Worm (Caenorhabditis elegans) whole organism, L1 larva: ENCODE results near the gene cyp-14A4.

Experiments used
- C16A3.4 ChIP-seq: fragments of 150-350 bp; optimal IDR thresholded peaks from 2 replicates; lab custom pipeline; 2014; ENCODE audit warnings: missing biosample characterization, missing genetic modification characterization
- C34B4.2 ChIP-seq: sonication (generic microtip); optimal IDR thresholded peaks from 2 replicates; lab custom pipeline; 2017; ENCODE audit warnings: mild to moderate bottlenecking, missing genetic modification characterization, missing compliant biosample characterization
- aha-1 ChIP-seq: fragments of 150-350 bp; optimal IDR thresholded peaks from 2 replicates; lab custom pipeline; 2014; ENCODE audit warnings: missing biosample characterization, missing genetic modification characterization
- aly-2 ChIP-seq: fragments of 150-350 bp; optimal IDR thresholded peaks from 2 replicates; lab custom pipeline; 2014; ENCODE audit warnings: missing biosample characterization, missing genetic modification characterization
- ceh-82 ChIP-seq, 3 experiments: fragments of 150-350 bp in 1 of 3; sonication (generic microtip) in 2 of 3; optimal IDR thresholded peaks; 2 replicates each; lab custom pipeline; 2014 to 2017; ENCODE audit warnings: missing biosample characterization in 3 of 3, missing genetic modification characterization in 3 of 3
- ceh-88 ChIP-seq: fragments of 200-800 bp; sonication (Bioruptor generic); IDR thresholded peaks from 2 replicates; pipeline ENCODE4 v1.3.6; 2022; ENCODE audit warnings: missing genetic modification characterization, missing compliant biosample characterization
- ces-1 ChIP-seq: fragments of 150-350 bp; optimal IDR thresholded peaks from 2 replicates; lab custom pipeline; 2014; ENCODE audit warnings: missing biosample characterization, missing genetic modification reagents, missing genetic modification characterization
- dpl-1 ChIP-seq, 3 experiments: fragments of 150-350 bp in 2 of 3; sonication (generic microtip) in 1 of 3; optimal IDR thresholded peaks; 2 replicates each; lab custom pipeline; 2014 to 2017; ENCODE audit warnings: missing biosample characterization in 3 of 3, missing genetic modification characterization in 3 of 3, missing genetic modification reagents in 3 of 3
- efl-1 ChIP-seq, 4 experiments: fragments of 150-350 bp; optimal IDR thresholded peaks in 3 of 4; peaks in 1 of 4; 1 replicate in 1 of 4; 2 replicates in 3 of 4; lab custom pipeline; 2014; ENCODE audit warnings: missing biosample characterization in 2 of 4, missing genetic modification characterization in 2 of 4, missing genetic modification reagents in 2 of 4
- egl-13 ChIP-seq: sonication (generic microtip); optimal IDR thresholded peaks from 2 replicates; lab custom pipeline; 2016; ENCODE audit warnings: missing genotype, missing genetic modification reagents, missing genetic modification characterization, missing compliant biosample characterization
- egl-27 ChIP-seq, 2 experiments: fragments of 150-350 bp in 1 of 2; sonication (generic microtip); optimal IDR thresholded peaks; 3 replicates each; lab custom pipeline; 2017 to 2018; ENCODE audit warnings: missing biosample characterization in 2 of 2, missing genetic modification characterization in 2 of 2, missing genetic modification reagents in 2 of 2
- fkh-10 ChIP-seq: sonication (generic microtip); optimal IDR thresholded peaks from 2 replicates; lab custom pipeline; 2017; ENCODE audit warnings: missing biosample characterization, missing genetic modification reagents, missing genetic modification characterization
- fos-1 ChIP-seq: fragments of 150-350 bp; optimal IDR thresholded peaks from 2 replicates; lab custom pipeline; 2014; ENCODE audit warnings: missing biosample characterization, missing genetic modification characterization
- grh-1 ChIP-seq: fragments of 200-800 bp; sonication (Bioruptor generic); IDR thresholded peaks from 2 replicates; pipeline ENCODE4 v1.3.6; 2022; ENCODE audit warnings: missing genetic modification reagents, missing genetic modification characterization, missing compliant biosample characterization
- hlh-17 ChIP-seq: fragments of 200-800 bp; sonication (Bioruptor generic); optimal IDR thresholded peaks from 2 replicates; lab custom pipeline; 2018; ENCODE audit warnings: missing genetic modification characterization, mild to moderate bottlenecking, missing compliant biosample characterization, moderate library complexity, borderline replicate concordance
- hlh-4 ChIP-seq: sonication (generic microtip); optimal IDR thresholded peaks from 2 replicates; lab custom pipeline; 2016; ENCODE audit warnings: mild to moderate bottlenecking, missing genetic modification characterization, missing compliant biosample characterization
- hpl-2 ChIP-seq: fragments of 150-350 bp; optimal IDR thresholded peaks from 2 replicates; lab custom pipeline; 2014; ENCODE audit warnings: missing biosample characterization, missing genetic modification reagents, missing genetic modification characterization
- irx-1 ChIP-seq: sonication (generic microtip); optimal IDR thresholded peaks from 2 replicates; lab custom pipeline; 2016; ENCODE audit warnings: missing genetic modification characterization, missing compliant biosample characterization
- lin-13 ChIP-seq: fragments of 150-350 bp; optimal IDR thresholded peaks from 2 replicates; lab custom pipeline; 2014; ENCODE audit warnings: missing biosample characterization, missing genetic modification reagents, missing genetic modification characterization
- lin-14 ChIP-seq: fragments of 200-800 bp; sonication (Bioruptor generic); optimal IDR thresholded peaks from 2 replicates; lab custom pipeline; 2018; ENCODE audit warnings: mild to moderate bottlenecking, missing genetic modification characterization, moderate library complexity, missing compliant biosample characterization
- lin-39 ChIP-seq: fragments of 150-350 bp; optimal IDR thresholded peaks from 2 replicates; lab custom pipeline; 2014; ENCODE audit warnings: missing biosample characterization, missing genetic modification reagents, missing genetic modification characterization
- lir-3 ChIP-seq: sonication (generic microtip); optimal IDR thresholded peaks from 2 replicates; lab custom pipeline; 2016; ENCODE audit warnings: mild to moderate bottlenecking, missing genetic modification characterization, moderate library complexity, missing compliant biosample characterization; ENCODE audit not compliant: poor library complexity
- lsy-2 ChIP-seq, 2 experiments: fragments of 150-350 bp; optimal IDR thresholded peaks; 2 replicates each; lab custom pipeline; 2014; ENCODE audit warnings: missing biosample characterization in 2 of 2, missing genetic modification characterization in 2 of 2
- mab-9 ChIP-seq: fragments of 200-800 bp; sonication (Bioruptor generic); IDR thresholded peaks from 2 replicates; pipeline ENCODE4 v1.3.6; 2022; ENCODE audit warnings: missing genetic modification reagents, missing genetic modification characterization, missing compliant biosample characterization
- mef-2 ChIP-seq: fragments of 150-350 bp; optimal IDR thresholded peaks from 2 replicates; lab custom pipeline; 2014; ENCODE audit warnings: missing biosample characterization, missing genetic modification characterization
- nhr-237 ChIP-seq: fragments of 150-350 bp; optimal IDR thresholded peaks from 2 replicates; lab custom pipeline; 2014; ENCODE audit warnings: missing biosample characterization, missing genetic modification characterization
- nhr-28 ChIP-seq: fragments of 150-350 bp; optimal IDR thresholded peaks from 2 replicates; lab custom pipeline; 2014; ENCODE audit warnings: missing biosample characterization, missing genetic modification characterization
- nhr-71 ChIP-seq: sonication (generic microtip); optimal IDR thresholded peaks from 2 replicates; lab custom pipeline; 2016; ENCODE audit warnings: mild to moderate bottlenecking, missing genetic modification characterization, moderate library complexity, missing compliant biosample characterization
- nhr-84 ChIP-seq: sonication (generic microtip); optimal IDR thresholded peaks from 2 replicates; lab custom pipeline; 2017; ENCODE audit warnings: missing biosample characterization, missing genetic modification characterization
- nhr-85 ChIP-seq: sonication (generic microtip); peaks from one replicate; lab custom pipeline; 2016; ENCODE audit warnings: missing genetic modification characterization, inconsistent platforms, missing compliant biosample characterization
- nhr-90 ChIP-seq: sonication (generic microtip); optimal IDR thresholded peaks from 2 replicates; lab custom pipeline; 2016; ENCODE audit warnings: mild to moderate bottlenecking, missing genetic modification characterization, missing compliant biosample characterization; ENCODE audit not compliant: poor library complexity
- pag-3 ChIP-seq: sonication (generic microtip); optimal IDR thresholded peaks from 2 replicates; lab custom pipeline; 2017; ENCODE audit warnings: missing genetic modification characterization, mild to moderate bottlenecking, missing compliant biosample characterization, antibody characterized with exemption, borderline replicate concordance; ENCODE audit not compliant: insufficient read depth
- pax-3 ChIP-seq: fragments of 200-800 bp; sonication (Bioruptor generic); optimal IDR thresholded peaks from 2 replicates; lab custom pipeline; 2018; ENCODE audit warnings: mild to moderate bottlenecking, missing genetic modification characterization, moderate library complexity, missing compliant biosample characterization
- pqm-1 ChIP-seq: sonication (generic microtip); optimal IDR thresholded peaks from 3 replicates; lab custom pipeline; 2017; ENCODE audit warnings: missing biosample characterization, missing genetic modification characterization
- rnt-1 ChIP-seq: sonication (generic microtip); optimal IDR thresholded peaks from 2 replicates; lab custom pipeline; 2016; ENCODE audit warnings: mild to moderate bottlenecking, missing genetic modification characterization, moderate library complexity, missing compliant biosample characterization
- skn-1 ChIP-seq: fragments of 150-350 bp; optimal IDR thresholded peaks from 2 replicates; lab custom pipeline; 2014; ENCODE audit warnings: missing biosample characterization, missing genetic modification characterization
- snpc-4 ChIP-seq: fragments of 150-350 bp; optimal IDR thresholded peaks from 2 replicates; lab custom pipeline; 2014; ENCODE audit warnings: missing biosample characterization, missing genetic modification characterization
- snu-23 ChIP-seq: sonication (generic microtip); optimal IDR thresholded peaks from 2 replicates; lab custom pipeline; 2016; ENCODE audit warnings: missing genetic modification characterization, missing compliant biosample characterization
- sox-4 ChIP-seq: sonication (generic microtip); optimal IDR thresholded peaks from 2 replicates; lab custom pipeline; 2016; ENCODE audit warnings: missing genetic modification characterization, missing compliant biosample characterization
- sptf-1 ChIP-seq: fragments of 150-350 bp; optimal IDR thresholded peaks from 2 replicates; lab custom pipeline; 2014; ENCODE audit warnings: missing biosample characterization, missing genetic modification characterization
- sup-37 ChIP-seq: fragments of 200-800 bp; sonication (Bioruptor generic); optimal IDR thresholded peaks from 2 replicates; lab custom pipeline; 2018; ENCODE audit warnings: mild to moderate bottlenecking, missing genetic modification characterization, missing compliant biosample characterization
- tbx-2 ChIP-seq: sonication (generic microtip); optimal IDR thresholded peaks from 2 replicates; lab custom pipeline; 2016; ENCODE audit warnings: missing genetic modification characterization, missing compliant biosample characterization
- unc-130 ChIP-seq: fragments of 150-350 bp; optimal IDR thresholded peaks from 2 replicates; lab custom pipeline; 2017; ENCODE audit warnings: missing biosample characterization, missing genetic modification characterization, inconsistent platforms
- unc-62 ChIP-seq: fragments of 150-350 bp; optimal IDR thresholded peaks from 2 replicates; lab custom pipeline; 2014; ENCODE audit warnings: missing biosample characterization, missing genetic modification reagents, missing genetic modification characterization
- vab-15 ChIP-seq: sonication (generic microtip); optimal IDR thresholded peaks from 2 replicates; lab custom pipeline; 2017; ENCODE audit warnings: missing genotype, mild to moderate bottlenecking, missing genetic modification characterization, missing compliant biosample characterization
- xbp-1 ChIP-seq: sonication (generic microtip); optimal IDR thresholded peaks from 2 replicates; lab custom pipeline; 2016; ENCODE audit warnings: missing genetic modification characterization, missing compliant biosample characterization
- zip-4 ChIP-seq: fragments of 200-800 bp; sonication (Bioruptor generic); optimal IDR thresholded peaks from 2 replicates; lab custom pipeline; 2018; ENCODE audit warnings: mild to moderate bottlenecking, missing genetic modification characterization, moderate library complexity, missing compliant biosample characterization
- ztf-11 ChIP-seq, 2 experiments: sonication (generic microtip); optimal IDR thresholded peaks; 2 replicates each; lab custom pipeline; 2016 to 2017; ENCODE audit warnings: missing genetic modification characterization in 2 of 2, missing biosample characterization in 1 of 2, missing compliant biosample characterization in 1 of 2
- ztf-4 ChIP-seq: fragments of 150-350 bp; optimal IDR thresholded peaks from 2 replicates; lab custom pipeline; 2014; ENCODE audit warnings: missing biosample characterization, missing genetic modification characterization

The cyp-14A4 gene

DNA sequence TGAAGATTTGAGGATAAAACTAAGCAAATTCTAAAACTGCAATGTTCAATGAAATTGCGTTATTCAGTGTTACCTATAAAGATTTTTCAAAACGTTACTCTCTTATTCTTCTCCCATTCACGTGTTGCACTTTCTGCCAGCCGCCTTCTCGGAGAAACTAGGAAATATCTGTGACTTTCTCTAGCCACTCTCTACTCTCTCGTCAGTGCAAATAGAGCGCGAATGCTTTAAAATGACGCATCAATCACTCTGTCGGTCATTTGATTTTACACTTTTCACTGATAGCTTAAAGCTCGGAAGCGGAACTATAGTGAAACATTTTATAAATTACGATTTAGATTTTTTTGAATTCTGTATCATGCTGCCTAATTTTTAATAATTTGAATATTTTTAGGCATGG, 44.9 kb upstream of the cyp-14A4 start (continued):
- TF ChIP-seq pag-3 (tag; lab: Kevin White, UChicago) (peak; percentile 93), nhr-71 (tag; lab: Kevin White, UChicago) (peak; percentile 96), lir-3 (tag; lab: Kevin White, UChicago) (peak; percentile 42), nhr-90 (peak; percentile 51), C16A3.4 (tag; lab: Kevin White, UChicago) (peak; percentile 88), mab-9 (no peak), zip-4 (GFP tag; lab: Kevin White, UChicago) (no peak), skn-1 (tag; lab: Kevin White, UChicago) (peak; percentile 92), lin-13 (GFP tag; lab: Kevin White, UChicago) (peak; percentile 78), nhr-85 (tag; lab: Kevin White, UChicago) (peak; percentile 88), irx-1 (peak; percentile 56), unc-130 (tag; lab: Kevin White, UChicago) (peak; percentile 92), nhr-237 (peak; percentile 19), egl-13 (tag; lab: Kevin White, UChicago) (no peak), aha-1 (no peak), unc-62 (GFP tag; lab: Kevin White, UChicago) (peak; percentile 64), fkh-10 (GFP tag; lab: Kevin White, UChicago) (no peak), snu-23 (peak; percentile 94), pax-3 (tag; lab: Kevin White, UChicago) (no peak), hlh-17 (GFP tag; lab: Kevin White, UChicago) (no peak), nhr-28 (tag; lab: Kevin White, UChicago) (no peak), ztf-11 (tag; optimal IDR thresholded peaks at IDR 0.05; lab: Kevin White, UChicago) (no peak), lin-14 (peak; percentile 96), lin-39 (peak; percentile 96), ceh-88 (no peak), dpl-1 (GFP tag; optimal IDR thresholded peaks at IDR 0.05; lab: Kevin White, UChicago) (peak; percentile 50 to 64 (median 59)), ztf-4 (tag; lab: Kevin White, UChicago) (peak; percentile 79), fos-1 (tag; lab: Kevin White, UChicago) (peak; percentile 94), aly-2 (no peak), ces-1 (GFP tag; lab: Kevin White, UChicago) (no peak), ceh-82 (tag; optimal IDR thresholded peaks at IDR 0.05; lab: Kevin White, UChicago) (peak; percentile 32 to 78 (median 52)), hlh-4 (tag; lab: Kevin White, UChicago) (no peak), sup-37 (no peak), mef-2 (tag; lab: Kevin White, UChicago) (peak; percentile 47), C34B4.2 (no peak), tbx-2 (tag; lab: Kevin White, UChicago) (peak; percentile 83), egl-27 (tag; optimal IDR thresholded peaks at IDR 0.05; lab: Kevin White, UChicago) (peak; percentile 52 to 60), xbp-1 (tag; lab: Kevin White, UChicago) (peak; percentile 76), snpc-4 (peak; percentile 53), lsy-2 (tag; optimal IDR thresholded peaks at IDR 0.05; lab: Kevin White, UChicago) (peak; percentile 73 to 89), nhr-84 (tag; lab: Kevin White, UChicago) (no peak), hpl-2 (GFP tag; lab: Kevin White, UChicago) (no peak), rnt-1 (tag; lab: Kevin White, UChicago) (peak; percentile 89), vab-15 (tag; lab: Kevin White, UChicago) (no peak), pqm-1 (no peak), grh-1 (GFP tag; lab: Robert Waterston, UW) (no peak), efl-1 (optimal IDR thresholded peaks at IDR 0.05; lab: Kevin White, UChicago) (peak; percentile 58 to 67), efl-1 (GFP tag; optimal IDR thresholded peaks at IDR 0.05 in 1 of 2; lab: Kevin White, UChicago) (peak; percentile 49 to 73), sox-4 (tag; lab: Kevin White, UChicago) (no peak), sptf-1 (tag; lab: Kevin White, UChicago) (no peak)
